Fruit fly (Drosophila melanogaster) whole organism, prepupa: ENCODE measurements around the gene CG42404.

ENCODE experiments used
- Blimp-1 ChIP-seq: fragments of 200-800 bp; sonication (Bioruptor generic); optimal IDR thresholded peaks from 3 replicates; lab custom pipeline; 2017; ENCODE audit warnings: missing biosample characterization, missing genetic modification characterization, mild to moderate bottlenecking, moderate library complexity, missing genetic modification reagents
- CG11294 ChIP-seq: fragments of 200-800 bp; sonication (Bioruptor generic); IDR thresholded peaks from 2 replicates; pipeline ENCODE4 v1.3.6; 2022; ENCODE audit warnings: missing biosample characterization, missing genetic modification characterization
- CG11762 ChIP-seq: fragments of 200-800 bp; sonication (Bioruptor generic); optimal IDR thresholded peaks from 3 replicates; lab custom pipeline; 2016; ENCODE audit warnings: missing biosample characterization, missing genetic modification characterization; ENCODE audit not compliant: insufficient read depth
- CG15336 ChIP-seq: fragments of 200-800 bp; sonication (Bioruptor generic); IDR thresholded peaks from 2 replicates; pipeline ENCODE4 v1.3.6; 2022; ENCODE audit warnings: missing biosample characterization, missing genetic modification characterization
- CG1621 ChIP-seq: fragments of 200-800 bp; sonication (Bioruptor generic); optimal IDR thresholded peaks from 3 replicates; lab custom pipeline; 2018; ENCODE audit warnings: missing biosample characterization, mild to moderate bottlenecking, missing genetic modification characterization
- CG3032 ChIP-seq: fragments of 200-800 bp; optimal IDR thresholded peaks from 2 replicates; lab custom pipeline; 2019; ENCODE audit warnings: missing biosample characterization, mild to moderate bottlenecking, missing genetic modification characterization, moderate library complexity
- CG31627 ChIP-seq: fragments of 200-800 bp; sonication (Bioruptor generic); optimal IDR thresholded peaks from 3 replicates; lab custom pipeline; 2016; ENCODE audit warnings: missing biosample characterization, missing genetic modification characterization
- CG3919 ChIP-seq: fragments of 200-800 bp; sonication (Bioruptor generic); optimal IDR thresholded peaks from 3 replicates; lab custom pipeline; 2016; ENCODE audit warnings: missing biosample characterization, missing genetic modification characterization
- CG6163 ChIP-seq: fragments of 200-800 bp; sonication (Bioruptor generic); IDR thresholded peaks from 3 replicates; pipeline ENCODE4 v1.3.6; 2022; ENCODE audit warnings: missing biosample characterization, missing genetic modification characterization
- CG6276 ChIP-seq: fragments of 200-800 bp; sonication (Bioruptor generic); optimal IDR thresholded peaks from 2 replicates; lab custom pipeline; 2017; ENCODE audit warnings: missing biosample characterization, mild to moderate bottlenecking, missing genetic modification characterization
- CG6792 ChIP-seq: fragments of 200-800 bp; sonication (Bioruptor generic); optimal IDR thresholded peaks from 3 replicates; lab custom pipeline; 2016; ENCODE audit warnings: missing biosample characterization, missing genetic modification characterization
- CG6808 ChIP-seq: fragments of 200-800 bp; sonication (Bioruptor generic); optimal IDR thresholded peaks from 3 replicates; lab custom pipeline; 2017; ENCODE audit warnings: missing biosample characterization, missing genetic modification characterization, mild to moderate bottlenecking, moderate library complexity, missing genetic modification reagents
- CG6854 ChIP-seq: fragments of 200-800 bp; sonication (Bioruptor generic); optimal IDR thresholded peaks from 2 replicates; lab custom pipeline; 2017; ENCODE audit warnings: missing biosample characterization, mild to moderate bottlenecking, missing genetic modification characterization
- CG7368 ChIP-seq: fragments of 200-800 bp; sonication (Bioruptor generic); optimal IDR thresholded peaks from 3 replicates; lab custom pipeline; 2016; ENCODE audit warnings: missing biosample characterization, missing genetic modification characterization
- CG8119 ChIP-seq: fragments of 200-800 bp; sonication (Bioruptor generic); IDR thresholded peaks from 3 replicates; pipeline ENCODE4 v1.3.6; 2022; ENCODE audit warnings: missing biosample characterization, missing genetic modification characterization
- CG8632 ChIP-seq: fragments of 200-800 bp; sonication (Bioruptor generic); optimal IDR thresholded peaks from 3 replicates; lab custom pipeline; 2016; ENCODE audit warnings: missing biosample characterization, missing genetic modification characterization
- CG9139 ChIP-seq: fragments of 200-800 bp; sonication (Bioruptor generic); optimal IDR thresholded peaks from 3 replicates; lab custom pipeline; 2017; ENCODE audit warnings: missing biosample characterization, mild to moderate bottlenecking, missing genetic modification characterization
- Eip78C ChIP-seq: fragments of 200-800 bp; sonication (Bioruptor generic); peaks from one replicate; lab custom pipeline; 2016; ENCODE audit warnings: missing biosample characterization, missing genetic modification characterization
- Eip93F ChIP-seq: fragments of 200-800 bp; sonication (Bioruptor generic); optimal IDR thresholded peaks from 2 replicates; lab custom pipeline; 2016; ENCODE audit warnings: missing biosample characterization, mild to moderate bottlenecking, missing genetic modification characterization
- Gug ChIP-seq: fragments of 200-800 bp; sonication (Bioruptor generic); IDR thresholded peaks from 2 replicates; pipeline ENCODE4 v1.3.6; 2022; ENCODE audit warnings: missing biosample characterization, missing genetic modification characterization
- OdsH ChIP-seq: fragments of 200-800 bp; sonication (Bioruptor generic); optimal IDR thresholded peaks from 3 replicates; lab custom pipeline; 2016; ENCODE audit warnings: missing biosample characterization, missing genetic modification characterization
- Smox ChIP-seq: fragments of 200-800 bp; sonication (Bioruptor generic); optimal IDR thresholded peaks from 3 replicates; lab custom pipeline; 2016; ENCODE audit warnings: missing biosample characterization, missing genetic modification characterization
- Sox14 ChIP-seq: fragments of 200-800 bp; sonication (Bioruptor generic); optimal IDR thresholded peaks from 3 replicates; lab custom pipeline; 2016; ENCODE audit warnings: missing biosample characterization, missing genetic modification characterization
- Sox15 ChIP-seq: fragments of 200-800 bp; sonication (Bioruptor generic); optimal IDR thresholded peaks from 3 replicates; lab custom pipeline; 2016; ENCODE audit warnings: missing biosample characterization, missing genetic modification characterization
- achi ChIP-seq: fragments of 200-800 bp; sonication (Bioruptor generic); optimal IDR thresholded peaks from 3 replicates; lab custom pipeline; 2016; ENCODE audit warnings: missing biosample characterization, missing genetic modification characterization
- acj6 ChIP-seq: fragments of 200-800 bp; sonication (Bioruptor generic); optimal IDR thresholded peaks from 3 replicates; lab custom pipeline; 2016; ENCODE audit warnings: missing biosample characterization, missing genetic modification characterization
- cyc ChIP-seq: fragments of 200-800 bp; sonication (Bioruptor generic); optimal IDR thresholded peaks from 3 replicates; lab custom pipeline; 2016; ENCODE audit warnings: missing biosample characterization, missing genetic modification characterization
- dac ChIP-seq: fragments of 200-800 bp; sonication (Bioruptor generic); optimal IDR thresholded peaks from 2 replicates; lab custom pipeline; 2017; ENCODE audit warnings: missing biosample characterization, mild to moderate bottlenecking, missing genetic modification characterization
- dsx ChIP-seq: fragments of 200-800 bp; optimal IDR thresholded peaks from 3 replicates; lab custom pipeline; 2019; ENCODE audit warnings: missing biosample characterization, mild to moderate bottlenecking, missing genetic modification characterization, moderate library complexity; ENCODE audit not compliant: poor library complexity, severe bottlenecking
- eg ChIP-seq: fragments of 200-800 bp; sonication (Bioruptor generic); IDR thresholded peaks from 3 replicates; pipeline ENCODE4 v1.3.6; 2022; ENCODE audit warnings: missing biosample characterization, missing genetic modification characterization
- esn ChIP-seq: fragments of 200-800 bp; sonication (Bioruptor generic); optimal IDR thresholded peaks from 2 replicates; lab custom pipeline; 2016; ENCODE audit warnings: missing biosample characterization, mild to moderate bottlenecking, missing genetic modification characterization, moderate library complexity
- fd59A ChIP-seq: fragments of 200-800 bp; sonication (Bioruptor generic); optimal IDR thresholded peaks from 2 replicates; lab custom pipeline; 2017; ENCODE audit warnings: missing biosample characterization, mild to moderate bottlenecking, missing genetic modification characterization, missing genetic modification reagents
- fd85E ChIP-seq: fragments of 200-800 bp; sonication (Bioruptor generic); optimal IDR thresholded peaks from 3 replicates; lab custom pipeline; 2016; ENCODE audit warnings: missing biosample characterization, missing genetic modification characterization
- lz ChIP-seq: fragments of 200-800 bp; sonication (Bioruptor generic); optimal IDR thresholded peaks from 3 replicates; lab custom pipeline; 2016; ENCODE audit warnings: missing biosample characterization, missing genetic modification characterization
- net ChIP-seq: fragments of 200-800 bp; sonication (Bioruptor generic); optimal IDR thresholded peaks from 3 replicates; lab custom pipeline; 2016; ENCODE audit warnings: missing biosample characterization, missing genetic modification characterization
- salr ChIP-seq, 2 experiments: fragments of 200-800 bp; sonication (Bioruptor generic); optimal IDR thresholded peaks; 3 replicates each; lab custom pipeline; 2016 to 2018; ENCODE audit warnings: missing biosample characterization in 2 of 2, missing genetic modification characterization in 2 of 2, mild to moderate bottlenecking in 1 of 2
- spab ChIP-seq: fragments of 200-800 bp; sonication (Bioruptor generic); optimal IDR thresholded peaks from 2 replicates; lab custom pipeline; 2017; ENCODE audit warnings: missing biosample characterization, mild to moderate bottlenecking, missing genetic modification characterization, missing genetic modification reagents
- ss ChIP-seq, 2 experiments: fragments of 200-800 bp; sonication (Bioruptor generic); optimal IDR thresholded peaks; 2 replicates in 1 of 2; 3 replicates in 1 of 2; lab custom pipeline; 2017 to 2018; ENCODE audit warnings: mild to moderate bottlenecking in 2 of 2, missing biosample characterization in 2 of 2, missing genetic modification characterization in 2 of 2, moderate library complexity in 1 of 2
- svp ChIP-seq: fragments of 200-800 bp; sonication (Bioruptor generic); peaks from one replicate; lab custom pipeline; 2016; ENCODE audit warnings: missing biosample characterization, missing genetic modification characterization
- topi ChIP-seq: fragments of 200-800 bp; sonication (Bioruptor generic); optimal IDR thresholded peaks from 3 replicates; lab custom pipeline; 2016; ENCODE audit warnings: missing biosample characterization, missing genetic modification characterization
- vri ChIP-seq: fragments of 200-800 bp; sonication (Bioruptor generic); optimal IDR thresholded peaks from 3 replicates; lab custom pipeline; 2016; ENCODE audit warnings: missing biosample characterization, mild to moderate bottlenecking, missing genetic modification characterization

The CG42404 gene

dm6 chr3R:15249735-15250134 is at the start of gene CG42404:
Gene CG42404 (plus strand): TSS chr3R:15250094.
- TF ChIP-seq acj6 (GFP tag; lab: Kevin White, UChicago) = no peak
- TF ChIP-seq svp (GFP tag; lab: Kevin White, UChicago) = peak; percentile 2

DNA sequence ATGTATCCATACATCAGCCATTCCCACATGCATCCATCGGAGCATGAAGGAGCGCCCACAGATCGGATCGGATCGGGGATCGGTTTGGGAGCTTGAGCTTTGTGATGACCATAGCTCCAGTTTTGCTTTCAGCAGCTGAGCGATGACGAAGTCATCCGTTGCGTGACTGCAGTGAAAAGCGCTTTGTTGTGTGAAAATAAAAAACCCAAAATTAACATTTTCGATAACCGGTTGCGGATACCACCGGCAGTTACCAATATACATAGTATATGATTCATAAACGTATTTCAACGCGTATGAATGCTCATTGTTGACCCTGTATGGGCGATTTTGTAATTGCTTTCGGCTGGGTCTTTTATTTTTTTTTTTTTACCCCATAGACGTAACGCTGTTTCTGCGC is 44.7 kb upstream of the CG42404 start:
- TF ChIP-seq CG6854 (peak; percentile 42), fd85E (GFP tag; lab: Kevin White, UChicago) (no peak), Gug (no peak), Blimp-1 (peak; percentile 77), ss (GFP tag; optimal IDR thresholded peaks at IDR 0.05; lab: Kevin White, UChicago) (peak in 1 of 2 experiments; percentile 65), Eip93F (GFP tag; lab: Kevin White, UChicago) (no peak), eg (0 out of 3 replicates have a peak, but pooled peaks have one; percentile 44), vri (peak; percentile 32)

dm6 chr3R:15206273-15206672 is 43.6 kb upstream of the CG42404 start, which contains the start of gene Spn88Ea:
Gene Spn88Ea (minus strand): TSS chr3R:15206447.
- TF ChIP-seq eg = peak; percentile 46; the same call in 1 of the 3 replicates
- TF ChIP-seq CG1621 (tag; lab: Kevin White, UChicago) = peak; percentile 5
- peak; percentile 1 for TF ChIP-seq lz (GFP tag; lab: Kevin White, UChicago)
- no peak for TF ChIP-seq CG7368
- TF ChIP-seq CG6163 (GFP tag; lab: Robert Waterston, UW) = peak; percentile 37; the same call in 2 of the 3 replicates
- peak; percentile 25 for TF ChIP-seq CG3919
- TF ChIP-seq fd85E (GFP tag; lab: Kevin White, UChicago) = no peak
- peak; percentile 59 for TF ChIP-seq Eip78C (GFP tag; lab: Kevin White, UChicago)
- TF ChIP-seq CG15336 (GFP tag; lab: Robert Waterston, UW) = peak; percentile 35; the same call in 1 of the 2 replicates
- peak; percentile 13 for TF ChIP-seq dsx (GFP tag; lab: Kevin White, UChicago)
- TF ChIP-seq fd59A = no peak
- no peak for TF ChIP-seq CG3032 (tag; lab: Kevin White, UChicago)

dm6 chr3R:15208712-15209499 is 41.0 kb upstream of the CG42404 start, which contains the start of the genes Spn88Eb and Mau2:
Gene Spn88Eb (minus strand): TSS chr3R:15208762.
Gene Mau2 (plus strand): TSS chr3R:15209204.
- TF ChIP-seq achi (no peak), CG11762 (GFP tag; lab: Kevin White, UChicago) (no peak), CG8632 (no peak), Gug (peak; percentile 60), spab (GFP tag; lab: Kevin White, UChicago) (no peak), CG6792 (GFP tag; lab: Kevin White, UChicago) (peak; percentile 8), topi (GFP tag; lab: Kevin White, UChicago) (no peak), cyc (GFP tag; lab: Kevin White, UChicago) (peak; percentile 52), OdsH (no peak), CG31627 (GFP tag; lab: Kevin White, UChicago) (peak; percentile 63), CG9139 (GFP tag; lab: Kevin White, UChicago) (no peak), fd85E (GFP tag; lab: Kevin White, UChicago) (no peak), esn (GFP tag; lab: Kevin White, UChicago) (peak; percentile 52), net (GFP tag; lab: Kevin White, UChicago) (no peak), Eip93F (GFP tag; lab: Kevin White, UChicago) (peak; percentile 33), lz (GFP tag; lab: Kevin White, UChicago) (peak; percentile 58), eg (peak; percentile 70), Sox15 (GFP tag; lab: Kevin White, UChicago) (no peak), salr (GFP tag; optimal IDR thresholded peaks at IDR 0.05; lab: Kevin White, UChicago) (no peak), CG11294 (GFP tag; lab: Robert Waterston, UW) (peak; percentile 43; the same call in 1 of the 2 replicates), Smox (GFP tag; lab: Kevin White, UChicago) (no peak), CG3032 (tag; lab: Kevin White, UChicago) (peak; percentile 62), CG6854 (no peak), Eip78C (GFP tag; lab: Kevin White, UChicago) (no peak), CG6163 (GFP tag; lab: Robert Waterston, UW) (peak; percentile 18; the same call in 1 of the 3 replicates), dac (GFP tag; lab: Kevin White, UChicago) (no peak), CG6808 (GFP tag; lab: Kevin White, UChicago) (no peak), CG8119 (GFP tag; lab: Robert Waterston, UW) (no peak), CG6276 (no peak), Sox14 (GFP tag; lab: Kevin White, UChicago) (peak; percentile 49)
